Fruit fly (Drosophila melanogaster) whole organism, embryonic: ENCODE results near the gene CG6693.

Experiments
- ATbp ChIP-seq: fragments of 200-800 bp; sonication (Bioruptor generic); optimal IDR thresholded peaks from 2 replicates; lab custom pipeline; 2017; ENCODE audit warnings: missing biosample characterization, mild to moderate bottlenecking, missing genetic modification characterization, missing genetic modification reagents
- Ada2b ChIP-seq: fragments of 200-800 bp; sonication (Bioruptor generic); IDR thresholded peaks from 2 replicates; pipeline ENCODE4 v1.3.6; 2022; ENCODE audit warnings: missing biosample characterization, missing genetic modification characterization
- Bdp1 ChIP-seq: fragments of 200-800 bp; sonication (Bioruptor generic); optimal IDR thresholded peaks from 3 replicates; lab custom pipeline; 2016; ENCODE audit warnings: missing biosample characterization, missing genetic modification characterization
- CG10565 ChIP-seq: fragments of 200-800 bp; sonication (Bioruptor generic); optimal IDR thresholded peaks from 3 replicates; lab custom pipeline; 2016; ENCODE audit warnings: missing biosample characterization, mild to moderate bottlenecking, missing genetic modification characterization
- CG10979 ChIP-seq: fragments of 200-800 bp; sonication (Bioruptor generic); optimal IDR thresholded peaks from 2 replicates; lab custom pipeline; 2018; ENCODE audit warnings: missing biosample characterization, mild to moderate bottlenecking, missing genetic modification characterization, moderate library complexity
- CG11504 ChIP-seq: fragments of 200-800 bp; sonication (Bioruptor generic); optimal IDR thresholded peaks from 3 replicates; lab custom pipeline; 2019; ENCODE audit warnings: missing biosample characterization, mild to moderate bottlenecking, missing genetic modification characterization, moderate library complexity
- CG13287 ChIP-seq: fragments of 200-800 bp; sonication (Bioruptor generic); IDR thresholded peaks from 2 replicates; pipeline ENCODE4 v1.3.6; 2022; ENCODE audit warnings: missing biosample characterization, missing genetic modification characterization; ENCODE audit not compliant: partially characterized antibody
- CG15073 ChIP-seq: fragments of 200-800 bp; sonication (Bioruptor generic); optimal IDR thresholded peaks from 2 replicates; lab custom pipeline; 2016; ENCODE audit warnings: missing biosample characterization, missing genetic modification characterization
- CG15514 ChIP-seq: fragments of 200-800 bp; sonication (Bioruptor generic); optimal IDR thresholded peaks from 3 replicates; lab custom pipeline; 2017; ENCODE audit warnings: missing biosample characterization, missing genetic modification characterization, mild to moderate bottlenecking, moderate library complexity, missing genetic modification reagents
- CG15601 ChIP-seq: fragments of 200-800 bp; sonication (Bioruptor generic); optimal IDR thresholded peaks from 3 replicates; lab custom pipeline; 2019; ENCODE audit warnings: missing biosample characterization, mild to moderate bottlenecking, missing genetic modification characterization, moderate library complexity
- CG1602 ChIP-seq: fragments of 200-800 bp; sonication (Bioruptor generic); optimal IDR thresholded peaks from 3 replicates; lab custom pipeline; 2016; ENCODE audit warnings: missing biosample characterization, missing genetic modification characterization
- CG16815 ChIP-seq: fragments of 200-800 bp; sonication (Bioruptor generic); optimal IDR thresholded peaks from 3 replicates; lab custom pipeline; 2017; ENCODE audit warnings: missing biosample characterization, mild to moderate bottlenecking, missing genetic modification characterization
- CG31224 ChIP-seq: fragments of 200-800 bp; sonication (Bioruptor generic); IDR thresholded peaks from 2 replicates; pipeline ENCODE4 v1.3.6; 2022; ENCODE audit warnings: missing biosample characterization, missing genetic modification characterization
- CG33557 ChIP-seq: fragments of 200-800 bp; sonication (Bioruptor generic); optimal IDR thresholded peaks from 2 replicates; lab custom pipeline; 2019; ENCODE audit warnings: missing biosample characterization, mild to moderate bottlenecking, missing genetic modification characterization, moderate library complexity
- CG34422 ChIP-seq: fragments of 200-800 bp; sonication (Bioruptor generic); IDR thresholded peaks from 3 replicates; pipeline ENCODE4 v1.3.6; 2022; ENCODE audit warnings: missing biosample characterization, missing genetic modification characterization
- CG3838 ChIP-seq: fragments of 200-800 bp; sonication (Bioruptor generic); optimal IDR thresholded peaks from 3 replicates; lab custom pipeline; 2016; ENCODE audit warnings: missing biosample characterization, missing genetic modification characterization
- CG4328 ChIP-seq: fragments of 200-800 bp; sonication (Bioruptor generic); optimal IDR thresholded peaks from 3 replicates; lab custom pipeline; 2017; ENCODE audit warnings: missing biosample characterization, missing genetic modification reagents, missing genetic modification characterization
- CG6689 ChIP-seq: fragments of 200-800 bp; sonication (Bioruptor generic); IDR thresholded peaks from 2 replicates; pipeline ENCODE4 v1.3.6; 2022; ENCODE audit warnings: missing biosample characterization, missing genetic modification characterization
- CG6765 ChIP-seq: fragments of 200-800 bp; sonication (Bioruptor generic); optimal IDR thresholded peaks from 3 replicates; lab custom pipeline; 2017; ENCODE audit warnings: missing biosample characterization, mild to moderate bottlenecking, missing genetic modification characterization
- CG7839 ChIP-seq: fragments of 200-800 bp; sonication (Bioruptor generic); optimal IDR thresholded peaks from 3 replicates; lab custom pipeline; 2018; ENCODE audit warnings: missing biosample characterization, mild to moderate bottlenecking, missing genetic modification characterization, moderate library complexity
- CG7928 ChIP-seq: fragments of 200-800 bp; sonication (Bioruptor generic); optimal IDR thresholded peaks from 2 replicates; lab custom pipeline; 2017; ENCODE audit warnings: missing biosample characterization, mild to moderate bottlenecking, missing genetic modification characterization
- CG9727 ChIP-seq: fragments of 200-800 bp; sonication (Bioruptor generic); optimal IDR thresholded peaks from 3 replicates; lab custom pipeline; 2017; ENCODE audit warnings: missing biosample characterization, mild to moderate bottlenecking, missing genetic modification characterization
- CG9797 ChIP-seq: fragments of 200-800 bp; sonication (Bioruptor generic); optimal IDR thresholded peaks from 3 replicates; lab custom pipeline; 2018; ENCODE audit warnings: missing biosample characterization, mild to moderate bottlenecking, missing genetic modification characterization
- CG9817 ChIP-seq: fragments of 200-800 bp; sonication (Bioruptor generic); optimal IDR thresholded peaks from 2 replicates; lab custom pipeline; 2018; ENCODE audit warnings: missing biosample characterization, mild to moderate bottlenecking, missing genetic modification characterization, moderate library complexity
- Dek ChIP-seq: fragments of 200-800 bp; sonication (Bioruptor generic); optimal IDR thresholded peaks from 3 replicates; lab custom pipeline; 2019; ENCODE audit warnings: missing biosample characterization, mild to moderate bottlenecking, missing genetic modification characterization, moderate library complexity
- Dip3 ChIP-seq: fragments of 200-800 bp; sonication (Bioruptor generic); optimal IDR thresholded peaks from 3 replicates; lab custom pipeline; 2016; ENCODE audit warnings: missing biosample characterization, missing genetic modification characterization
- Gsc ChIP-seq: fragments of 200-800 bp; sonication (Bioruptor generic); IDR thresholded peaks from 2 replicates; pipeline ENCODE4 v1.3.6; 2022; ENCODE audit warnings: missing biosample characterization, missing genetic modification characterization
- HmgZ ChIP-seq: fragments of 200-800 bp; sonication (Bioruptor generic); optimal IDR thresholded peaks from 2 replicates; lab custom pipeline; 2018; ENCODE audit warnings: missing biosample characterization, mild to moderate bottlenecking, missing genetic modification characterization
- Nf-YB ChIP-seq: fragments of 200-800 bp; sonication (Bioruptor generic); optimal IDR thresholded peaks from 3 replicates; lab custom pipeline; 2019; ENCODE audit warnings: missing biosample characterization, mild to moderate bottlenecking, missing genetic modification characterization, moderate library complexity
- Oaz ChIP-seq: fragments of 200-800 bp; sonication (Bioruptor generic); IDR thresholded peaks from 2 replicates; pipeline ENCODE4 v1.3.6; 2022; ENCODE audit warnings: missing biosample characterization, missing genetic modification characterization
- Ptx1 ChIP-seq: fragments of 200-800 bp; sonication (Bioruptor generic); IDR thresholded peaks from 2 replicates; pipeline ENCODE4 v1.3.6; 2022; ENCODE audit warnings: missing biosample characterization, missing genetic modification characterization
- Spps ChIP-seq: fragments of 200-800 bp; sonication (Bioruptor generic); optimal IDR thresholded peaks from 2 replicates; lab custom pipeline; 2018; ENCODE audit warnings: missing biosample characterization, mild to moderate bottlenecking, missing genetic modification characterization
- YL-1 ChIP-seq: fragments of 200-800 bp; sonication (Bioruptor generic); optimal IDR thresholded peaks from 3 replicates; lab custom pipeline; 2017; ENCODE audit warnings: missing biosample characterization, mild to moderate bottlenecking, missing genetic modification characterization
- al ChIP-seq: fragments of 200-800 bp; sonication (Bioruptor generic); IDR thresholded peaks from 2 replicates; pipeline ENCODE4 v1.3.6; 2022; ENCODE audit warnings: missing biosample characterization, missing genetic modification characterization
- ash1 ChIP-seq: fragments of 200-800 bp; sonication (Bioruptor generic); optimal IDR thresholded peaks from 2 replicates; lab custom pipeline; 2018; ENCODE audit warnings: missing biosample characterization, mild to moderate bottlenecking, missing genetic modification characterization
- cas ChIP-seq: fragments of 200-800 bp; sonication (Bioruptor generic); IDR thresholded peaks from 2 replicates; pipeline ENCODE4 v1.3.6; 2022; ENCODE audit warnings: missing biosample characterization, missing genetic modification characterization
- chn ChIP-seq: fragments of 200-800 bp; sonication (Bioruptor generic); optimal IDR thresholded peaks from 2 replicates; lab custom pipeline; 2016; ENCODE audit warnings: missing biosample characterization, missing genetic modification characterization
- emc ChIP-seq: fragments of 200-800 bp; sonication (Bioruptor generic); optimal IDR thresholded peaks from 2 replicates; lab custom pipeline; 2016; ENCODE audit warnings: missing biosample characterization, missing genetic modification characterization
- ems ChIP-seq: fragments of 200-800 bp; sonication (Bioruptor generic); optimal IDR thresholded peaks from 3 replicates; lab custom pipeline; 2016; ENCODE audit warnings: missing biosample characterization, missing genetic modification characterization
- ewg ChIP-seq: fragments of 200-800 bp; sonication (Bioruptor generic); optimal IDR thresholded peaks from 3 replicates; lab custom pipeline; 2017; ENCODE audit warnings: mild to moderate bottlenecking, missing biosample characterization, missing genetic modification reagents, missing genetic modification characterization
- fd96Cb ChIP-seq: fragments of 200-800 bp; sonication (Bioruptor generic); optimal IDR thresholded peaks from 2 replicates; lab custom pipeline; 2018; ENCODE audit warnings: missing biosample characterization, mild to moderate bottlenecking, missing genetic modification characterization, moderate library complexity
- fu2 ChIP-seq: fragments of 200-800 bp; sonication (Bioruptor generic); optimal IDR thresholded peaks from 2 replicates; lab custom pipeline; 2016; ENCODE audit warnings: missing biosample characterization, missing genetic modification characterization
- h ChIP-seq: fragments of >200 bp; optimal IDR thresholded peaks from 2 replicates; lab custom pipeline; 2017
- kay ChIP-seq: fragments of 200-800 bp; sonication (Bioruptor generic); optimal IDR thresholded peaks from 2 replicates; lab custom pipeline; 2016; ENCODE audit warnings: missing biosample characterization, missing genetic modification characterization
- otp ChIP-seq: fragments of 200-800 bp; sonication (Bioruptor generic); IDR thresholded peaks from 3 replicates; pipeline ENCODE4, ENCODE4 v1.3.6; 2022; ENCODE audit warnings: missing biosample characterization, missing genetic modification characterization
- p53 ChIP-seq: fragments of 200-800 bp; sonication (Bioruptor generic); optimal IDR thresholded peaks from 2 replicates; lab custom pipeline; 2016; ENCODE audit warnings: missing biosample characterization, missing genetic modification characterization
- sim ChIP-seq: fragments of 200-800 bp; sonication (Bioruptor generic); IDR thresholded peaks from 2 replicates; pipeline ENCODE4 v1.3.6; 2022; ENCODE audit warnings: missing biosample characterization, missing genetic modification characterization
- sna ChIP-seq: fragments of 200-800 bp; sonication (Bioruptor generic); IDR thresholded peaks from 2 replicates; pipeline ENCODE4 v1.3.6; 2022; ENCODE audit warnings: missing biosample characterization, missing genetic modification characterization; ENCODE audit not compliant: partially characterized antibody
- stc ChIP-seq: fragments of 200-800 bp; sonication (Bioruptor generic); IDR thresholded peaks from 2 replicates; pipeline ENCODE4 v1.3.6; 2022; ENCODE audit warnings: missing biosample characterization, missing genetic modification characterization
- vvl ChIP-seq: fragments of 200-800 bp; sonication (Bioruptor generic); IDR thresholded peaks from 2 replicates; pipeline ENCODE4 v1.3.6; 2022; ENCODE audit warnings: missing biosample characterization, missing genetic modification characterization
- wek ChIP-seq: fragments of 200-800 bp; sonication (Bioruptor generic); optimal IDR thresholded peaks from 3 replicates; lab custom pipeline; 2018; ENCODE audit warnings: missing biosample characterization, mild to moderate bottlenecking, missing genetic modification characterization, moderate library complexity

CG6693 gene

dm6 chr3R:11209801-11210402 is 11.5 kb downstream of the CG6693 start, which contains the start of the genes SdhC and Tctp (continued):
- TF ChIP-seq CG6765 (GFP tag; lab: Kevin White, UChicago) (peak; percentile 40), wek (no peak), CG3838 (GFP tag; lab: Kevin White, UChicago) (no peak), fd96Cb (tag; lab: Kevin White, UChicago) (no peak), Nf-YB (peak; percentile 16), CG9727 (GFP tag; lab: Kevin White, UChicago) (peak; percentile 62), h (no peak), CG15514 (GFP tag; lab: Kevin White, UChicago) (peak; percentile 60), al (no peak), CG34422 (GFP tag; lab: Robert Waterston, UW) (peak; percentile 30; the same call in 1 of the 3 replicates), CG33557 (no peak), vvl (GFP tag; lab: Robert Waterston, UW) (0 out of 2 replicates have a peak, but pooled peaks have one; percentile 34), CG15073 (GFP tag; lab: Kevin White, UChicago) (no peak), otp (GFP tag; lab: Robert Waterston, UW) (no peak), CG10979 (tag; lab: Kevin White, UChicago) (peak; percentile 23), ATbp (GFP tag; lab: Kevin White, UChicago) (no peak), ems (GFP tag; lab: Kevin White, UChicago) (no peak), emc (GFP tag; lab: Kevin White, UChicago) (no peak), CG13287 (GFP tag; lab: Robert Waterston, UW) (peak; percentile 63), Spps (no peak), CG1602 (GFP tag; lab: Kevin White, UChicago) (peak; percentile 0), HmgZ (tag; lab: Kevin White, UChicago) (peak; percentile 40), Gsc (no peak), ewg (GFP tag; lab: Kevin White, UChicago) (peak; percentile 17), CG16815 (GFP tag; lab: Kevin White, UChicago) (no peak), CG4328 (peak; percentile 30), YL-1 (GFP tag; lab: Kevin White, UChicago) (peak; percentile 90), Oaz (no peak), ash1 (GFP tag; lab: Kevin White, UChicago) (no peak), CG9817 (peak; percentile 40), CG31224 (GFP tag; lab: Robert Waterston, UW) (no peak), Bdp1 (GFP tag; lab: Kevin White, UChicago) (no peak), cas (GFP tag; lab: Robert Waterston, UW) (no peak), sna (GFP tag; lab: Robert Waterston, UW) (0 out of 2 replicates have a peak, but pooled peaks have one; percentile 4), Dek (tag; lab: Kevin White, UChicago) (peak; percentile 52), kay (no peak), p53 (GFP tag; lab: Kevin White, UChicago) (no peak), sim (GFP tag; lab: Robert Waterston, UW) (no peak), CG10565 (GFP tag; lab: Kevin White, UChicago) (no peak), CG6689 (no peak), fu2 (GFP tag; lab: Kevin White, UChicago) (no peak), chn (GFP tag; lab: Kevin White, UChicago) (no peak), Dip3 (GFP tag; lab: Kevin White, UChicago) (peak; percentile 7), Ptx1 (GFP tag; lab: Robert Waterston, UW) (no peak), stc (GFP tag; lab: Robert Waterston, UW) (no peak), CG11504 (tag; lab: Kevin White, UChicago) (peak; percentile 60), CG9797 (GFP tag; lab: Kevin White, UChicago) (peak; percentile 67), CG7928 (GFP tag; lab: Kevin White, UChicago) (no peak), Ada2b (no peak), CG15601 (peak; percentile 62), CG7839 (peak; percentile 23)
